Worm (Caenorhabditis elegans): ENCODE measurements around the gene rpn-5.

rpn-5 gene

ce11 chrII:4686941-4687340 is 11.3 kb downstream of the rpn-5 start, which contains the start of gene sre-39:
Gene sre-39 (plus strand): TSS chrII:4687241.
- TF ChIP-seq peb-1 (tag; optimal IDR thresholded peaks at IDR 0.05) (no peak), nhr-6 (tag; optimal IDR thresholded peaks at IDR 0.05) (no peak), F13H6.1 (tag; optimal IDR thresholded peaks at IDR 0.05) (no peak), mab-5 (tag; optimal IDR thresholded peaks at IDR 0.05) (no peak)

- TF ChIP-seq nhr-77 (tag; optimal IDR thresholded peaks at IDR 0.05) = no peak
- no peak for TF ChIP-seq alr-1 (tag; optimal IDR thresholded peaks at IDR 0.05)
- no peak for TF ChIP-seq mab-5 (tag; optimal IDR thresholded peaks at IDR 0.05)
- no peak for TF ChIP-seq lin-11 (tag; optimal IDR thresholded peaks at IDR 0.05)
- TF ChIP-seq ztf-1 (GFP tag; conservative IDR thresholded peaks at IDR 0.05) = no peak
- no peak for TF ChIP-seq unc-62 (GFP tag; optimal IDR thresholded peaks at IDR 0.05)
- TF ChIP-seq nhr-237 (tag; optimal IDR thresholded peaks at IDR 0.05) = no peak
- no peak for TF ChIP-seq skn-1 (tag; optimal IDR thresholded peaks at IDR 0.05)
- TF ChIP-seq crh-2 (tag; optimal IDR thresholded peaks at IDR 0.05) = no peak
- TF ChIP-seq ztf-4 (tag; optimal IDR thresholded peaks at IDR 0.05) = no peak
- no peak for TF ChIP-seq C34F6.9 (tag; optimal IDR thresholded peaks at IDR 0.05)
- no peak for TF ChIP-seq nhr-6 (tag; optimal IDR thresholded peaks at IDR 0.05)
Observed at ce11 chrII:4684852-4685251, 13.4 kb downstream of the rpn-5 start.

- TF ChIP-seq nhr-77 (tag; optimal IDR thresholded peaks at IDR 0.05) (no peak), nhr-10 (tag; optimal IDR thresholded peaks at IDR 0.05) (no peak), alr-1 (tag; optimal IDR thresholded peaks at IDR 0.05) (no peak), ceh-16 (tag; optimal IDR thresholded peaks at IDR 0.05) (no peak), snpc-4 (tag; optimal IDR thresholded peaks at IDR 0.05) (no peak), nhr-12 (tag; optimal IDR thresholded peaks at IDR 0.05) (no peak), lsy-2 (tag; optimal IDR thresholded peaks at IDR 0.05) (no peak), F13H6.1 (tag; optimal IDR thresholded peaks at IDR 0.05) (no peak), unc-55 (GFP tag; optimal IDR thresholded peaks at IDR 0.05) (no peak), elt-3 (tag; optimal IDR thresholded peaks at IDR 0.05) (no peak), sem-4 (tag; optimal IDR thresholded peaks at IDR 0.05) (no peak), ztf-11 (tag; optimal IDR thresholded peaks at IDR 0.05) (no peak)
Observed at ce11 chrII:4683693-4684092, 14.5 kb downstream of the rpn-5 start, which contains the start of gene sre-40. Gene sre-40 (minus strand): TSS chrII:4683793.

ce11 chrII:4681391-4681790 is 16.8 kb downstream of the rpn-5 start, which contains the start of gene T05A7.7:
Gene T05A7.7 (minus strand): TSS chrII:4681491.
- TF ChIP-seq nhr-21 (tag; optimal IDR thresholded peaks at IDR 0.05) (no peak), ztf-1 (GFP tag; conservative IDR thresholded peaks at IDR 0.05) (no peak), lin-39 (tag; optimal IDR thresholded peaks at IDR 0.05) (no peak), ztf-11 (tag; optimal IDR thresholded peaks at IDR 0.05) (no peak), nhr-237 (tag; optimal IDR thresholded peaks at IDR 0.05) (no peak), peb-1 (tag; optimal IDR thresholded peaks at IDR 0.05) (no peak), egl-27 (tag; optimal IDR thresholded peaks at IDR 0.05) (no peak), nhr-25 (tag; optimal IDR thresholded peaks at IDR 0.05) (no peak), unc-62 (GFP tag; optimal IDR thresholded peaks at IDR 0.05) (no peak), nhr-10 (tag; optimal IDR thresholded peaks at IDR 0.05) (no peak), alr-1 (tag; optimal IDR thresholded peaks at IDR 0.05) (no peak), ceh-16 (tag; optimal IDR thresholded peaks at IDR 0.05) (no peak)

ce11 chrII:4677916-4678315 is 20.3 kb downstream of the rpn-5 start, which contains the start of gene T05A7.1:
Gene T05A7.1 (plus strand): TSS chrII:4678216.
- no peak for TF ChIP-seq unc-39 (tag; optimal IDR thresholded peaks at IDR 0.05)
- no peak for TF ChIP-seq dmd-4 (tag; optimal IDR thresholded peaks at IDR 0.05)
- TF ChIP-seq nhr-21 (tag; optimal IDR thresholded peaks at IDR 0.05) = no peak
- TF ChIP-seq ama-1 (optimal IDR thresholded peaks at IDR 0.05) = no peak
- TF ChIP-seq sem-4 (tag; optimal IDR thresholded peaks at IDR 0.05) = no peak

- TF ChIP-seq lin-13 (GFP tag; optimal IDR thresholded peaks at IDR 0.05) (no peak), sma-3 (GFP tag; optimal IDR thresholded peaks at IDR 0.05) (no peak), unc-39 (tag; optimal IDR thresholded peaks at IDR 0.05) (no peak), ama-1 (optimal IDR thresholded peaks at IDR 0.05) (no peak), nhr-129 (tag; optimal IDR thresholded peaks at IDR 0.05) (peak; percentile 39)
Observed at ce11 chrII:4676241-4676640, 22.0 kb downstream of the rpn-5 start.

All from whole organism, L2 larva.